Fruit fly (Drosophila melanogaster): ENCODE results near the gene Reps.

The Reps gene

DNA sequence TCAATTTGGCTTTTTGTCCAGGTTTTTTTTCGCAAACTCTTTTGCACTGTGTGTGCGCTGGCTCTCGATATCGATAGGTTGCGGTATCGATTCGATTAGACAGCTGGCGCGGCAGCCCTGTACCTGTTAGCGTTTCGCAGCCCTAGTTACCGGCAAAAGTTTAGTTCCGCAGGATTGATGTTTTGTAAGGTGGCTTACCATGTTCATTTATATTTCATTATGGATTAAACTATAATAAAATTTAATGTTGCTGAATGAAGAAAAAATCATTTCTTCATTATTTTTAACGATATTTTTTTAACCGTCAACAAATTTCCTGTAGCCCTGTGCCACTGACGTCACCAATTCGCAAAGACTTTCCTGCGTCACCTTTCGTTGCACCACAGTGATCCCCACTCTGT lies at the start of gene Reps:
TSS of gene Reps (minus strand) at position 84 of the 401 bp plus-strand sequence.
- peak; percentile 94 for TF ChIP-seq CG17801 (GFP tag; optimal IDR thresholded peaks at IDR 0.05; ENCODE audit: partially characterized antibody)

dm6 chr2L:11155166-11155958 lies 48.9 kb upstream of the Reps start, which contains the start of gene CG6287:
Gene CG6287 (minus strand): TSS chr2L:11155721.
- peak; percentile 99 for TF ChIP-seq CG17801 (GFP tag; optimal IDR thresholded peaks at IDR 0.05; ENCODE audit: partially characterized antibody)

dm6 chr2L:11148969-11149368 lies 42.5 kb upstream of the Reps start, which contains the start of gene Gyc32E:
Gene Gyc32E (minus strand): TSS chr2L:11149101.
- TF ChIP-seq CG17801 (GFP tag; optimal IDR thresholded peaks at IDR 0.05; ENCODE audit: partially characterized antibody) = no peak

DNA sequence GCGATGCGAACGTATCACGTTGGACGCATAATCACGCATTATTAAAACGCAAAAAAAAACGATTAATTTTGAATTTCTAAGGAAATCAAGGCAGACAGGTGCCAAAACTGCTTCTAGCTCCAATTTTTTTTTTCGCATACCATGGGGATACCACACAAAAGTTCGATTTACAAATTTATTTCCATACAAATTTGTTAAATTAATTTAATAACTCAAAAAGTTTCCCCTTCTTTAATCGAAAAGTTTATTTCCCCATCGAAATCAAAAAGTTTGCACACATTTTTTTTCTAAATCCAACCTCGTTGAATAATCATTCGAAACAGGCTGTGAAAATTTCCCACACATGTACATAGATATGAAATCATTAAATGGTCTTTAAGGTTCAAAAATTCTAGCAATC lies 38.9 kb upstream of the Reps start, which contains the start of gene CG31867:
TSS of gene CG31867 (minus strand) at position 101 of the 400 bp plus-strand sequence.
- no peak for TF ChIP-seq CG17801 (GFP tag; optimal IDR thresholded peaks at IDR 0.05; ENCODE audit: partially characterized antibody)

- TF ChIP-seq CG17801 (GFP tag; optimal IDR thresholded peaks at IDR 0.05; ENCODE audit: partially characterized antibody) = no peak
Observed at dm6 chr2L:11136093-11136492, 29.6 kb upstream of the Reps start, which contains the start of gene hgo. Gene hgo (plus strand): TSS chr2L:11136393.

DNA sequence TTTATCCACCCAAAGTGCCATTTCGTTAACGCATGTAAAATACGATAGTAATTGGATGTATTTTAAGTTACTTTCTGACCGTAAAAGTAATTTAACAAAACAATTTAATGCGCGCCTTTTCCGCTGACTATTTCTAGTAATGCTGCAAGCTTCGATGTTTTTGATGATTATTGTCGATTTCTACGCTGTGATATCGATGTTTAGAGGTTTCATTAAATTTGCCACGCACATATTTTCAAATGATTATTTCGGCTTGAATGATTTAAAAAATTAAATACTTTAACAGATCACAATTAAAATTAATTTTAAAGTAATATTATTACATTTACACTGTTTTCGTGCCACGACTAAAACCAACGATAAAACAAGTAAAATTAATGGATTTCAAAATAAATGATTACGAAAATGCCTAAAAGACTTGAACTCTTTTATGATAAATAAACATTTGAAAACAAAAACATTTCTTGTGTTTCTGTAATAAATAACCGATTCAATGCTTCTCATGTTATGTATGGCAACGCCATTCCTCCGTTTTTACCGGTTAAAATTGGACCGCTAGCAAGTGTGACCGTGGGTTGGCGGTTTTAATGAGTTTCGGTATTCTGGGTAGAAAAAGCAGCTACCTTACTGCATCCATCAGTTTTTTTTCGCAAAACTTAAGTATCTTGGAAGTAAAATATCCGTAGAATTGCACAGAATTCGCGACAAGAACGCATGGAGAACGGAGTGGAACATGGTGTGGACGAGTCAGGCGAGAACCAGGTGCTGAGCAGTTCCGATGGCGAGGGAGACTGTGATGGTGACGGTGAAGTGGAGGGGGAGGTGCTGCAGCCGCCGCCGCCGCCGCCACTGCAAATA lies 23.9 kb upstream of the Reps start, which contains the start of the genes RfC38 and CG4751:
TSS of gene RfC38 (minus strand) at position 495 of the 858 bp plus-strand sequence.
TSS of gene CG4751 (plus strand) at position 587 of the 858 bp plus-strand sequence.
- peak; percentile 1 for TF ChIP-seq CG17801 (GFP tag; optimal IDR thresholded peaks at IDR 0.05; ENCODE audit: partially characterized antibody)

DNA sequence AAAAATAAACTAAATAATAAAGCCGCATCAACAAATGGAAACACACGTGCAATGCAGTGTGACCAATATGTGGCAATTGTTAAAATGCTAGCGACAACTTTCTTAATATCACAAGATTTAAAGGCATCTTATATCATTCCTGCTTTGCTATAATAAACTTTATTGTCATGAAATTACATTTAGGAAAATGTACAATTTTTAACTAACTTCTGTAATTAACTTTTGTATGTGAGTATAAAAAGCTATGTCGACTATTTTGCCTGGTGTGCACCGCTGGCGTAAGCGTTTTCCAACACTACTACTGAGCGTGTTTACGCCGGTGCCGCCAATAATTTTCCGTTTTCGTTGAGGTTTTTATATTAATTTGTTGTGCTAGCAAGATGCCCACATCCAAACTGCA lies 17.1 kb upstream of the Reps start, which contains the start of the genes Csl4 and Nup160:
TSS of gene Csl4 (minus strand) at position 69 of the 400 bp plus-strand sequence.
TSS of gene Nup160 (plus strand) at position 279 of the 400 bp plus-strand sequence.
- peak; percentile 82 for TF ChIP-seq CG17801 (GFP tag; optimal IDR thresholded peaks at IDR 0.05; ENCODE audit: partially characterized antibody)

DNA sequence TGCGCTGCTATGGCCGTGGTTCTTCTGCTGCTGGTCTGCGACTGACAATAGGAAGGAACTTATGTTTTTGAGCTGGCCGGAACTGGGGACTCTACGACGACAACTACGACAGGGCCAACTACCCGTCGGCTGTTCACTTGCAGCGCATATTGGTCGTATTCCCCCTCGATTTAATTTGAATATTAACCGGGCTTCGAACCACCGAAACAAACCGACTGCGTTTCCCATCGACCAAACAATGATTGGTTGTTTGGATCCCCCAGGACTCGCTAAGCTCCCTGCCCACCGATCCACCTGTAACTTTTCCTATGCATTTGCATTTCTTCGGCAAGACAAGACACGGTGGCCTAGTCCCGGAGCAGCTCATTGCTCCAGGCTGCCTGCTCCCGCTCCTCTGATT lies 15.2 kb upstream of the Reps start, which contains the start of gene Dnaaf4:
TSS of gene Dnaaf4 (minus strand) at position 101 of the 400 bp plus-strand sequence.
- TF ChIP-seq CG17801 (GFP tag; optimal IDR thresholded peaks at IDR 0.05; ENCODE audit: partially characterized antibody) = no peak

- no peak for TF ChIP-seq CG17801 (GFP tag; optimal IDR thresholded peaks at IDR 0.05; ENCODE audit: partially characterized antibody)
Observed at dm6 chr2L:11119966-11120517, 13.6 kb upstream of the Reps start, which contains the start of gene CG6230. Gene CG6230 (minus strand): TSS chr2L:11120319.

- TF ChIP-seq CG17801 (GFP tag; optimal IDR thresholded peaks at IDR 0.05; ENCODE audit: partially characterized antibody) = no peak
Observed at dm6 chr2L:11113714-11114113, 7.3 kb upstream of the Reps start, which contains the start of gene Gr32a. Gene Gr32a (plus strand): TSS chr2L:11114014.

dm6 chr2L:11113011-11113528 lies 6.6 kb upstream of the Reps start, which contains the start of gene Idua:
Gene Idua (minus strand): TSS chr2L:11113061.
- peak; percentile 31 for TF ChIP-seq CG17801 (GFP tag; optimal IDR thresholded peaks at IDR 0.05; ENCODE audit: partially characterized antibody)

- TF ChIP-seq CG17801 (GFP tag; optimal IDR thresholded peaks at IDR 0.05; ENCODE audit: partially characterized antibody) = no peak
Observed at dm6 chr2L:11105320-11105719, 1.1 kb downstream of the Reps start.

DNA sequence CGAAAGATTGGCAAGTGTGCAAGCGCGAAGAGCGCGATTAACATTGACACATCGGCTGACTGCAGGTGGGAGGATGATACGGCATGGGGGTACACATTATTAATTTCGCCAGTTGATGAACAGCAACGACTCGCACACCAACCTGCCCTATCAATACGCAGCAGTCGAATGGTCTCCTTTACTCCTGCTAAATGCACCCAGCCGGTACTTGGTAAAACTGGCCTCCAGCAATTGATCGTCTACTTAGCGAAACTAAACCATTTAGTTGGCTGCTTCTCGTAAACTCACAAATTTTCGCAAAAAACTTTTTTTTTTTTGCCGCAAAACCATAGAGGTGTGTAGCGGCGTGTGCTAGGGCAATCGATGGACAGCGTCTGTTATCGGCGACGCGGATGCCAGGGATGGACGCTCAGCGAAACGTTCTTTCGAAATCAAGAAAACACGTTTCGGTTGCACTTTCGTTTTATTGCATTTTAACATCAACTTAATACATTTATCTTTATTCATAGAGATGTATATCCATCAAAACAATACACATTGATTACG lies 5.9 kb downstream of the Reps start, which contains the start of gene Ge-1:
TSS of gene Ge-1 (minus strand) at position 373 of the 546 bp plus-strand sequence.
- TF ChIP-seq CG17801 (GFP tag; optimal IDR thresholded peaks at IDR 0.05; ENCODE audit: partially characterized antibody) = peak; percentile 40

- TF ChIP-seq CG17801 (GFP tag; optimal IDR thresholded peaks at IDR 0.05; ENCODE audit: partially characterized antibody) = peak; percentile 14
Observed at dm6 chr2L:11091111-11091510, 15.3 kb downstream of the Reps start, which contains the start of gene Wdr59. Gene Wdr59 (plus strand): TSS chr2L:11091444.

Data from ovary, adult (tissue).